Fruit fly (Drosophila melanogaster) whole organism, wandering third instar larva: Measurements from ENCODE around the gene CG6739.

Source experiments
- CrebA ChIP-seq: fragments of 200-800 bp; sonication (Bioruptor generic); optimal IDR thresholded peaks from 2 replicates; lab custom pipeline; 2016; ENCODE audit warnings: missing biosample characterization, mild to moderate bottlenecking, missing genetic modification characterization, borderline replicate concordance
- Dfd ChIP-seq: fragments of >200 bp; optimal IDR thresholded peaks from 2 replicates; lab custom pipeline; 2017; ENCODE audit warnings: missing biosample characterization, missing genetic modification characterization
- Jra ChIP-seq: sonication (Bioruptor generic); optimal IDR thresholded peaks from 2 replicates; lab custom pipeline; 2016; ENCODE audit warnings: missing biosample characterization, missing genetic modification characterization
- Rel ChIP-seq, 2 experiments: fragments of 200-800 bp; sonication (Bioruptor generic) in 1 of 2; optimal IDR thresholded peaks; 2 replicates in 1 of 2; 3 replicates in 1 of 2; lab custom pipeline; 2016 to 2019; ENCODE audit warnings: mild to moderate bottlenecking in 2 of 2, missing biosample characterization in 2 of 2, missing genetic modification characterization in 2 of 2, moderate library complexity in 1 of 2
- br ChIP-seq: fragments of 200-800 bp; sonication (Bioruptor generic); optimal IDR thresholded peaks from 2 replicates; lab custom pipeline; 2016; ENCODE audit warnings: missing biosample characterization, missing genetic modification characterization
- dl ChIP-seq, 2 experiments: fragments of 175-275, 200-275 bp in 1 of 2; fragments of 200-275 bp in 1 of 2; sonication (Bioruptor generic); optimal IDR thresholded peaks; lab custom pipeline; 2018; ENCODE audit warnings: mild to moderate bottlenecking in 2 of 2, missing biosample characterization in 2 of 2, missing genetic modification characterization in 2 of 2, moderate library complexity in 2 of 2; ENCODE audit not compliant: partially characterized antibody in 2 of 2, insufficient read depth in 1 of 2
- psq ChIP-seq: fragments of 200-800 bp; sonication (Bioruptor generic); optimal IDR thresholded peaks from 3 replicates; lab custom pipeline; 2017; ENCODE audit warnings: missing biosample characterization, mild to moderate bottlenecking, missing genetic modification characterization, moderate library complexity
- rgr ChIP-seq: fragments of 200-800 bp; sonication (Bioruptor generic); optimal IDR thresholded peaks from 3 replicates; lab custom pipeline; 2016; ENCODE audit warnings: missing biosample characterization, mild to moderate bottlenecking, missing genetic modification characterization
- tai ChIP-seq: sonication (Bioruptor generic); optimal IDR thresholded peaks from 2 replicates; lab custom pipeline; 2016; ENCODE audit warnings: missing biosample characterization, missing genetic modification characterization

DNA sequence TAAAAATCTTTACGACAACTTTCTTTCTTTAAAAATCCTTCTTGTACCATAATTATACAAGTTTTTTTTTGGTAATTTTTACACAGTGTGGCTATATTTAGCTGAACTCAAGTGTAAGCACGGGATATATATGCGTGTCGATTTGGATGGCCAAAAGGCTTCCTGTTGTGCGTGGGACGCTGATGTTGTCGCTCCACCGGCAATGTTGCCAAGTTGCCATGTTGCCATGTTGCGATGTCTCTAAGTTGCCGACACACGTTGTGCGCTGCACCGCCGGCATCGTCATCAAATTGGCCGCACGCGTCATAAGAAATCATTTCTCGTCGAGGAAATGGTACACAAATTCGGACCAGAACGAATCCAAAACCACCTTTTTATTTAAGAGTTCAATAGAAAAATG, 22.5 kb downstream of the CG6739 start:
- TF ChIP-seq Dfd (no peak), rgr (no peak), psq (GFP tag; lab: Kevin White, UChicago) (no peak), Jra (GFP tag; lab: Kevin White, UChicago) (no peak), dl (GFP tag; optimal IDR thresholded peaks at IDR 0.05; lab: Kevin White, UChicago; ENCODE audit: insufficient read depth in 1 of 2, partially characterized antibody in 2 of 2) (no peak), CrebA (GFP tag; lab: Kevin White, UChicago) (no peak), tai (GFP tag; lab: Kevin White, UChicago) (no peak), Rel (GFP tag; optimal IDR thresholded peaks at IDR 0.05; lab: Kevin White, UChicago) (no peak), Rel (tag; optimal IDR thresholded peaks at IDR 0.05; lab: Kevin White, UChicago) (no peak), br (GFP tag; lab: Kevin White, UChicago) (no peak)
